Worm (Caenorhabditis elegans): ENCODE data around the gene clp-10.
A peak's percentile ranks its signal among the peaks of the same experiment; 100 is the strongest.

The clp-10 gene

ce11 chrIII:21276-21675 is 16.7 kb downstream of the clp-10 start:
- no peak for TF ChIP-seq ztf-29 (GFP tag; IDR thresholded peaks at IDR 0.05)
- no peak for TF ChIP-seq ztf-23 (GFP tag; IDR thresholded peaks at IDR 0.05)
- no peak for TF ChIP-seq T22C8.4 (GFP tag; IDR thresholded peaks at IDR 0.05)
- TF ChIP-seq med-1 (GFP tag; optimal IDR thresholded peaks at IDR 0.05; ENCODE audit: insufficient read depth): no peak
- TF ChIP-seq klf-2 (GFP tag; conservative IDR thresholded peaks at IDR 0.05): no peak
- TF ChIP-seq flt-1 (GFP tag; IDR thresholded peaks at IDR 0.05): no peak
- TF ChIP-seq cog-1 (tag; optimal IDR thresholded peaks at IDR 0.05): no peak
- no peak for TF ChIP-seq tab-1 (GFP tag; IDR thresholded peaks at IDR 0.05)
- no peak for TF ChIP-seq ref-1 (GFP tag; conservative IDR thresholded peaks at IDR 0.05)

- TF ChIP-seq ztf-29 (GFP tag; IDR thresholded peaks at IDR 0.05) (no peak), tab-1 (GFP tag; IDR thresholded peaks at IDR 0.05) (no peak), med-1 (GFP tag; optimal IDR thresholded peaks at IDR 0.05; ENCODE audit: insufficient read depth) (no peak), flt-1 (GFP tag; IDR thresholded peaks at IDR 0.05) (no peak)
Measured at ce11 chrIII:19509-19908, 18.5 kb downstream of the clp-10 start, which contains the start of gene H10E21.4. TSS of gene H10E21.4 (minus strand) at chrIII:19675.

- no peak for TF ChIP-seq cog-1 (tag; optimal IDR thresholded peaks at IDR 0.05)
- TF ChIP-seq med-1 (GFP tag; optimal IDR thresholded peaks at IDR 0.05; ENCODE audit: insufficient read depth): no peak
- no peak for TF ChIP-seq ztf-23 (GFP tag; IDR thresholded peaks at IDR 0.05)
- no peak for TF ChIP-seq klf-2 (GFP tag; conservative IDR thresholded peaks at IDR 0.05)
- TF ChIP-seq T22C8.4 (GFP tag; IDR thresholded peaks at IDR 0.05): no peak
- no peak for TF ChIP-seq ztf-29 (GFP tag; IDR thresholded peaks at IDR 0.05)
- no peak for TF ChIP-seq flt-1 (GFP tag; IDR thresholded peaks at IDR 0.05)
- no peak for TF ChIP-seq ref-1 (GFP tag; conservative IDR thresholded peaks at IDR 0.05)
- no peak for TF ChIP-seq tab-1 (GFP tag; IDR thresholded peaks at IDR 0.05)
Measured at ce11 chrIII:17558-17957, 20.5 kb downstream of the clp-10 start.

- TF ChIP-seq ref-1 (GFP tag; conservative IDR thresholded peaks at IDR 0.05) (no peak), T22C8.4 (GFP tag; IDR thresholded peaks at IDR 0.05) (peak; percentile 68)
Measured at ce11 chrIII:16797-17196, 21.2 kb downstream of the clp-10 start.

DNA sequence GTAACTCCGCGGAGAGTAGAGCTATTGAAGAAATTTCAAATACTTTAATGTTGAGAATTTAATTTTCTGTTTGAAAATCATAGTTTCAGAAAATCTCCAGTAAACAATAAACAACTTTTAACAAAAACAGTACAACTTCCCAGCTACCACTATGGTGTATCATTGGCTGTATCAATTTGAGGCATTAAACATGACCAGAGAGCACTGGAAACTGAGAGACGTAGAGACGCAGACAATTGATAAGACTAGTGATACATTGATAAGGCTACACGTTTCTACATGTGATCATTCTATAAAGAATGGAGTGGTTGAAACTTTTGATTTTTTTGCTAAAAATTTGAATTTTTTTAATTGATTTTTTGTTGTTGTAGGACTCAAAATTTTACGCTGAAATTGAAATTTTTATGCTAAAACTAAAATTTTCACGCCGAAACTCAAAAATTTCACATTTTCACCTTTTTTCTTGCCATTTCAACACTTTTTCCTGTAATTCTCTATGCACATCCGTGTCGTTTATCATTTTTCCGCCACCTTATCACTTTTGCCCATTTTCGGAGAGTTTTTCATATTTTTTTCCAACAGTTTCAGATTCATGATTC is 22.7 kb downstream of the clp-10 start, which contains the start of gene H10E21.1:
Gene H10E21.1 (plus strand): TSS at position 549 of the 599 bp plus-strand sequence.
- TF ChIP-seq ztf-23 (GFP tag; IDR thresholded peaks at IDR 0.05) (no peak), flt-1 (GFP tag; IDR thresholded peaks at IDR 0.05) (no peak), tab-1 (GFP tag; IDR thresholded peaks at IDR 0.05) (no peak), med-1 (GFP tag; optimal IDR thresholded peaks at IDR 0.05; ENCODE audit: insufficient read depth) (no peak), cog-1 (tag; optimal IDR thresholded peaks at IDR 0.05) (no peak), ztf-29 (GFP tag; IDR thresholded peaks at IDR 0.05) (no peak), T22C8.4 (GFP tag; IDR thresholded peaks at IDR 0.05) (no peak)

- TF ChIP-seq ztf-23 (GFP tag; IDR thresholded peaks at IDR 0.05) (no peak), flt-1 (GFP tag; IDR thresholded peaks at IDR 0.05) (no peak), T22C8.4 (GFP tag; IDR thresholded peaks at IDR 0.05) (no peak), ref-1 (GFP tag; conservative IDR thresholded peaks at IDR 0.05) (no peak), med-1 (GFP tag; optimal IDR thresholded peaks at IDR 0.05; ENCODE audit: insufficient read depth) (no peak), klf-2 (GFP tag; conservative IDR thresholded peaks at IDR 0.05) (no peak), ztf-29 (GFP tag; IDR thresholded peaks at IDR 0.05) (no peak), tab-1 (GFP tag; IDR thresholded peaks at IDR 0.05) (no peak)
Measured at ce11 chrIII:14671-15070, 23.3 kb downstream of the clp-10 start, which contains the start of gene nhr-80. TSS of gene nhr-80 (minus strand) at chrIII:14869.

- TF ChIP-seq tab-1 (GFP tag; IDR thresholded peaks at IDR 0.05) (no peak), flt-1 (GFP tag; IDR thresholded peaks at IDR 0.05) (no peak), T22C8.4 (GFP tag; IDR thresholded peaks at IDR 0.05) (no peak), ref-1 (GFP tag; conservative IDR thresholded peaks at IDR 0.05) (no peak), ztf-29 (GFP tag; IDR thresholded peaks at IDR 0.05) (no peak), ztf-23 (GFP tag; IDR thresholded peaks at IDR 0.05) (no peak), cog-1 (tag; optimal IDR thresholded peaks at IDR 0.05) (no peak), klf-2 (GFP tag; conservative IDR thresholded peaks at IDR 0.05) (no peak), med-1 (GFP tag; optimal IDR thresholded peaks at IDR 0.05; ENCODE audit: insufficient read depth) (no peak)
Measured at ce11 chrIII:14175-14574, 23.8 kb downstream of the clp-10 start.

- TF ChIP-seq tab-1 (GFP tag; IDR thresholded peaks at IDR 0.05): no peak
- no peak for TF ChIP-seq ref-1 (GFP tag; conservative IDR thresholded peaks at IDR 0.05)
- no peak for TF ChIP-seq T22C8.4 (GFP tag; IDR thresholded peaks at IDR 0.05)
Measured at ce11 chrIII:2919-3371, 35.1 kb downstream of the clp-10 start, which contains the start of the genes fbxa-6, cTel54X.2 and npr-30. TSS of gene fbxa-6 (minus strand) at chrIII:3097. TSS of gene cTel54X.2 (plus strand) at chrIII:3278. TSS of gene npr-30 (plus strand) at chrIII:3321.
